Worm (Caenorhabditis elegans): ENCODE data around the gene prdx-3.

The prdx-3 gene

DNA sequence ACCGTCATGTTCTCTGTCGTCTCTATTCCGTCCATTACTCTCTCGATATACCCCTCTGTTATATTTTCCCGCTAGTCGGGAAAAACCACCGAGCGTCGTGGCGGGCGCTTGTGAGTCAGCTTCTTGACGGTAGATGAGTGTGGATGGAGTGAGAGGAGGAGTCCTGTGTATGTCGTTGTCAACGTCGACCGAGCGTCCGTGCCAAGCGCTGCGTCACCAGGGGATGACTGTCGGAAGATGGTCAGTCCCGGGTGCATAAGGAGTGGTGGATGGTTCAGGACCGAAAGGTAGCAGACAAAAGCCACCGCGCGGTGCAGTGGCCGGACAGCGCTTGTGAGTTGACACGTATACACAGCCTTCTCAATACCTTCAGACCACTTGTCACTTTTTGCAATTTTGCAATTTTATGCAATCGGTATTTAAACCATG is 37.8 kb upstream of the prdx-3 start:
- peak; percentile 73 for TF ChIP-seq cnd-1 (tag; optimal IDR thresholded peaks at IDR 0.05)
- TF ChIP-seq bed-3 (GFP tag; optimal IDR thresholded peaks at IDR 0.05), result peak; percentile 43
- peak; percentile 80 for TF ChIP-seq sptf-1 (tag; optimal IDR thresholded peaks at IDR 0.05)
- TF ChIP-seq drap-1 (GFP tag; optimal IDR thresholded peaks at IDR 0.05), result peak; percentile 68
- TF ChIP-seq sem-2 (GFP tag; optimal IDR thresholded peaks at IDR 0.05), result peak; percentile 50
- peak; percentile 36 for TF ChIP-seq flh-1 (GFP tag; optimal IDR thresholded peaks at IDR 0.05)
- peak; percentile 68 for TF ChIP-seq M03D4.4 (tag; optimal IDR thresholded peaks at IDR 0.05)
- TF ChIP-seq ham-2 (GFP tag; optimal IDR thresholded peaks at IDR 0.05), result peak; percentile 79
- peak; percentile 32 for TF ChIP-seq lin-32 (GFP tag; optimal IDR thresholded peaks at IDR 0.05)
- TF ChIP-seq ceh-43 (GFP tag; optimal IDR thresholded peaks at IDR 0.05), result peak; percentile 53
- peak; percentile 88 for TF ChIP-seq mls-2 (tag; optimal IDR thresholded peaks at IDR 0.05)
- TF ChIP-seq lsy-2 (tag; optimal IDR thresholded peaks at IDR 0.05), result peak; percentile 7
- TF ChIP-seq unc-120 (tag; optimal IDR thresholded peaks at IDR 0.05; ENCODE audit: poor library complexity, severe bottlenecking), result peak; percentile 73
- TF ChIP-seq ceh-83 (GFP tag; optimal IDR thresholded peaks at IDR 0.05), result peak; percentile 78

DNA sequence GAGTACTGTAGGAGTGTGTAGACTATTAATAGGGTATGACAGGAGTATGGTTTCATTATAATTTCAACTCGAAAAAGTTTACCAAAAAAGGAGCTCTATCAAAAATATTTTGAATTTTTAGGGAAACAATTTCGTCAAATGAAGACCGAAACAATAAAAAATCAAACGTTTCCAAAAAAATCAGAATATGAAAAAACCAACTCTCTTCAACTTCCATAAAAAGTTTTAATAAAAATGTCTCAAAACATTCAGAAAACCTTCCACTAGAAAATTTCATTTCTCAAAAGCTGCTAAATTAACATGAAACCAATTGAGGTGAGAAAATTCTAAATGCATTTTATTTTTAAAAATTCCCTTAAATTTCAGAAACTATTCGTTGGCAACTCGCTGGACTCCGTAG is 36.7 kb upstream of the prdx-3 start, which contains the start of gene ckb-3:
TSS of gene ckb-3 (plus strand) at position 301 of the 400 bp plus-strand sequence.
- TF ChIP-seq snpc-4 (tag; optimal IDR thresholded peaks at IDR 0.05) (no peak), lsy-2 (tag; optimal IDR thresholded peaks at IDR 0.05) (no peak), lin-32 (GFP tag; optimal IDR thresholded peaks at IDR 0.05) (no peak), elt-3 (tag; optimal IDR thresholded peaks at IDR 0.05) (no peak), ham-2 (GFP tag; optimal IDR thresholded peaks at IDR 0.05) (no peak), unc-62 (GFP tag; optimal IDR thresholded peaks at IDR 0.05) (no peak), cnd-1 (tag; optimal IDR thresholded peaks at IDR 0.05) (no peak), pha-4 (tag; optimal IDR thresholded peaks at IDR 0.05) (no peak), ces-1 (GFP tag; optimal IDR thresholded peaks at IDR 0.05) (no peak), nhr-12 (tag; optimal IDR thresholded peaks at IDR 0.05) (no peak), ceh-83 (GFP tag; optimal IDR thresholded peaks at IDR 0.05) (no peak), hlh-1 (tag; optimal IDR thresholded peaks at IDR 0.05) (no peak)

DNA sequence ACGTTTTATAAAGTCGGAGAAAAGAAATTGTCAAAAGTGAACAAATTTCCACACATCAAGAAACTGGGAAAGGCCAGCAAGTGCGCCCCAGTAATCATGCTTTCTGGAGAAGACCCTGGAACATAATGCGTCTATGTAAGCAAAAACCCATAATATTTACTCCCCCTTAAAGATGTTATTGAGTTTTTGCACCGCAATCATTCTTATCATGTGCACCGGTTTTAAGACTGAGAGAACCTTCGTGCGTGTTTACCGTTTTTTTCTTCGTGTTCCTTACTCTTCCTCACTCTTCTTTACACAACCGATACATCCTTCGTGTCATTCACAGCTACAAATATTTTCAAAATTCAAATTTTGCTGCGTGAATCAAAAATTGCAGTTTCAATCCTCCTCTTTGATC is 34.4 kb upstream of the prdx-3 start:
- TF ChIP-seq drap-1 (GFP tag; optimal IDR thresholded peaks at IDR 0.05), result no peak
- TF ChIP-seq blmp-1 (tag; optimal IDR thresholded peaks at IDR 0.05), result no peak
- TF ChIP-seq ceh-39 (tag; optimal IDR thresholded peaks at IDR 0.05), result no peak
- TF ChIP-seq mep-1 (tag; optimal IDR thresholded peaks at IDR 0.05), result no peak
- TF ChIP-seq sptf-1 (tag; optimal IDR thresholded peaks at IDR 0.05), result no peak
- no peak for TF ChIP-seq ham-2 (GFP tag; optimal IDR thresholded peaks at IDR 0.05)
- TF ChIP-seq mls-2 (tag; optimal IDR thresholded peaks at IDR 0.05), result no peak
- no peak for TF ChIP-seq lsy-2 (tag; optimal IDR thresholded peaks at IDR 0.05)
- TF ChIP-seq mab-5 (tag; optimal IDR thresholded peaks at IDR 0.05), result no peak
- TF ChIP-seq snpc-4 (tag; optimal IDR thresholded peaks at IDR 0.05), result no peak
- TF ChIP-seq ztf-11 (tag; optimal IDR thresholded peaks at IDR 0.05), result no peak
- TF ChIP-seq nhr-76 (tag; optimal IDR thresholded peaks at IDR 0.05), result no peak
- TF ChIP-seq unc-39 (tag; optimal IDR thresholded peaks at IDR 0.05), result no peak
- no peak for TF ChIP-seq nhr-12 (tag; optimal IDR thresholded peaks at IDR 0.05)

DNA sequence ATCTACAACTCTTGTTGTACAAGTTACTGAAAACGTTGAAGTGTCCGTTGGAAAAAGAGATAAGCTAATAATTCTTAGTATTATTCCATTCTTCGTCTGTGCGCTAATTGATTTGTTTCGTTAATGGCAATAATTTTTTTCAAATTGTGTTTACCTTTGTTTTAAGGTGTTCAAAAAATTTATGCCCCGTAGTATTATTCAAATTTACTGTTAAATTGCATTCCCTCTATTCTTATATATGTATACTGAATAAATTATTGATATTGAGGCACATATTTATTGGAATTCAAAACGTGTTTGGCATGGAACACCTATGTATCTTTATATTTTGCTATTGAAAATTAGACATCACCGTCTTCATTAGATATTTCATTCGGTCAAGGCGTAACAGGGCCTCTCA is 32.4 kb upstream of the prdx-3 start, which contains the start of gene pals-26:
TSS of gene pals-26 (plus strand) at position 301 of the 400 bp plus-strand sequence.
- no peak for TF ChIP-seq lin-32 (GFP tag; optimal IDR thresholded peaks at IDR 0.05)
- no peak for TF ChIP-seq nhr-2 (tag; optimal IDR thresholded peaks at IDR 0.05)
- TF ChIP-seq elt-1 (tag; optimal IDR thresholded peaks at IDR 0.05; ENCODE audit: borderline replicate concordance, insufficient read depth), result no peak
- no peak for TF ChIP-seq unc-39 (tag; optimal IDR thresholded peaks at IDR 0.05)
- TF ChIP-seq nhr-12 (tag; optimal IDR thresholded peaks at IDR 0.05), result no peak
- no peak for TF ChIP-seq elt-3 (tag; optimal IDR thresholded peaks at IDR 0.05)
- TF ChIP-seq lsy-2 (tag; optimal IDR thresholded peaks at IDR 0.05), result no peak
- no peak for TF ChIP-seq ham-2 (GFP tag; optimal IDR thresholded peaks at IDR 0.05)
- no peak for TF ChIP-seq zip-8 (tag; optimal IDR thresholded peaks at IDR 0.05)
- no peak for TF ChIP-seq nhr-237 (tag; optimal IDR thresholded peaks at IDR 0.05)
